Worm (Caenorhabditis elegans): ENCODE data around the gene F17E9.4.

ce11 chrIV:8359716-8360407 is 11.7 kb downstream of the F17E9.4 start, which contains the start of gene D2096.5:
- no peak for TF ChIP-seq dao-5 (tag; optimal IDR thresholded peaks at IDR 0.05)
- no peak for TF ChIP-seq him-1 (tag; optimal IDR thresholded peaks at IDR 0.05)
- no peak for TF ChIP-seq W03F9.2 (tag; optimal IDR thresholded peaks at IDR 0.05)
